Fruit fly (Drosophila melanogaster) whole organism, embryonic: ENCODE data around the gene CG15027.
A peak's percentile ranks its signal among the peaks of the same experiment; 100 is the strongest.

Source experiments
- CG10543 ChIP-seq: fragments of 200-800 bp; sonication (Bioruptor generic); optimal IDR thresholded peaks from 3 replicates; lab custom pipeline; 2017; ENCODE audit warnings: missing biosample characterization, mild to moderate bottlenecking, missing genetic modification characterization, moderate library complexity
- CG11696 ChIP-seq: fragments of 200-800 bp; sonication (Bioruptor generic); IDR thresholded peaks from 2 replicates; pipeline ENCODE4 v1.3.6; 2022; ENCODE audit warnings: missing biosample characterization, missing genetic modification characterization
- CG12236 ChIP-seq: fragments of 200-800 bp; sonication (Bioruptor generic); optimal IDR thresholded peaks from 2 replicates; lab custom pipeline; 2016; ENCODE audit warnings: missing biosample characterization, missing genetic modification characterization
- CG15073 ChIP-seq: fragments of 200-800 bp; sonication (Bioruptor generic); optimal IDR thresholded peaks from 2 replicates; lab custom pipeline; 2016; ENCODE audit warnings: missing biosample characterization, missing genetic modification characterization
- CG15514 ChIP-seq: fragments of 200-800 bp; sonication (Bioruptor generic); optimal IDR thresholded peaks from 3 replicates; lab custom pipeline; 2017; ENCODE audit warnings: missing biosample characterization, missing genetic modification characterization, mild to moderate bottlenecking, moderate library complexity, missing genetic modification reagents
- CG16863 ChIP-seq: fragments of 200-800 bp; sonication (Bioruptor generic); optimal IDR thresholded peaks from 3 replicates; lab custom pipeline; 2016; ENCODE audit warnings: missing biosample characterization, missing genetic modification characterization
- CG17385 ChIP-seq: fragments of 200-800 bp; sonication (Bioruptor generic); optimal IDR thresholded peaks from 3 replicates; lab custom pipeline; 2018; ENCODE audit warnings: missing biosample characterization, mild to moderate bottlenecking, missing genetic modification characterization
- CG18599 ChIP-seq: fragments of 200-800 bp; sonication (Bioruptor generic); optimal IDR thresholded peaks from 3 replicates; lab custom pipeline; 2017; ENCODE audit warnings: missing biosample characterization, missing genetic modification characterization, mild to moderate bottlenecking, moderate library complexity, missing genetic modification reagents
- CG18764 ChIP-seq: fragments of 200-800 bp; sonication (Bioruptor generic); optimal IDR thresholded peaks from 3 replicates; lab custom pipeline; 2016; ENCODE audit warnings: missing biosample characterization, missing genetic modification characterization
- CG2875 ChIP-seq: fragments of 200-800 bp; sonication (Bioruptor generic); optimal IDR thresholded peaks from 2 replicates; lab custom pipeline; 2017; ENCODE audit warnings: missing biosample characterization, mild to moderate bottlenecking, missing genetic modification characterization, missing genetic modification reagents
- CG34376 ChIP-seq: fragments of 200-800 bp; sonication (Bioruptor generic); optimal IDR thresholded peaks from 2 replicates; lab custom pipeline; 2018; ENCODE audit warnings: missing biosample characterization, mild to moderate bottlenecking, missing genetic modification characterization
- CG34422 ChIP-seq: fragments of 200-800 bp; sonication (Bioruptor generic); IDR thresholded peaks from 3 replicates; pipeline ENCODE4 v1.3.6; 2022; ENCODE audit warnings: missing biosample characterization, missing genetic modification characterization
- CG3847 ChIP-seq: fragments of 200-800 bp; sonication (Bioruptor generic); IDR thresholded peaks from 2 replicates; pipeline ENCODE4 v1.3.6; 2022; ENCODE audit warnings: missing biosample characterization, missing genetic modification characterization
- CG6813 ChIP-seq: fragments of 200-800 bp; sonication (Bioruptor generic); optimal IDR thresholded peaks from 2 replicates; lab custom pipeline; 2017; ENCODE audit warnings: missing biosample characterization, missing genetic modification characterization, mild to moderate bottlenecking, moderate library complexity, missing genetic modification reagents
- CHES-1-like ChIP-seq: fragments of 200-800 bp; sonication (Bioruptor generic); optimal IDR thresholded peaks from 2 replicates; lab custom pipeline; 2016; ENCODE audit warnings: missing biosample characterization, missing genetic modification characterization
- Dbx ChIP-seq: fragments of 200-800 bp; sonication (Bioruptor generic); IDR thresholded peaks from 3 replicates; pipeline ENCODE4 v1.3.6; 2022; ENCODE audit warnings: missing biosample characterization, missing genetic modification characterization
- Drgx ChIP-seq: fragments of 200-800 bp; sonication (Bioruptor generic); IDR thresholded peaks from 2 replicates; pipeline ENCODE4 v1.3.6; 2022; ENCODE audit warnings: missing biosample characterization, missing genetic modification characterization
- Fer3 ChIP-seq: fragments of 200-800 bp; sonication (Bioruptor generic); optimal IDR thresholded peaks from 2 replicates; lab custom pipeline; 2018; ENCODE audit warnings: missing biosample characterization, mild to moderate bottlenecking, missing genetic modification characterization, moderate library complexity
- HmgD ChIP-seq: fragments of 200-800 bp; sonication (Bioruptor generic); optimal IDR thresholded peaks from 3 replicates; lab custom pipeline; 2016; ENCODE audit warnings: missing biosample characterization, missing genetic modification characterization
- Hmr ChIP-seq: fragments of 200-800 bp; sonication (Bioruptor generic); optimal IDR thresholded peaks from 3 replicates; lab custom pipeline; 2017; ENCODE audit warnings: mild to moderate bottlenecking, missing biosample characterization, missing genetic modification reagents, missing genetic modification characterization
- Hr78 ChIP-seq, 2 experiments: fragments of 200-800 bp in 1 of 2; fragments of >200 bp in 1 of 2; sonication (Bioruptor generic) in 1 of 2; optimal IDR thresholded peaks; 2 replicates each; lab custom pipeline; 2017 to 2019; ENCODE audit warnings: missing biosample characterization in 2 of 2, missing genetic modification characterization in 2 of 2, mild to moderate bottlenecking in 1 of 2, moderate library complexity in 1 of 2
- Med ChIP-seq: fragments of 200-800 bp; sonication (Bioruptor generic); peaks from one replicate; lab custom pipeline; 2016; ENCODE audit warnings: missing biosample characterization, missing genetic modification characterization, mild to moderate bottlenecking, inconsistent platforms, moderate library complexity
- Rfx ChIP-seq: fragments of 200-800 bp; sonication (Bioruptor generic); IDR thresholded peaks from 2 replicates; pipeline ENCODE4 v1.3.6; 2022; ENCODE audit warnings: missing biosample characterization, missing genetic modification characterization
- Ssrp ChIP-seq: fragments of 200-800 bp; sonication (Bioruptor generic); optimal IDR thresholded peaks from 2 replicates; lab custom pipeline; 2018; ENCODE audit warnings: missing biosample characterization, mild to moderate bottlenecking, missing genetic modification characterization, moderate library complexity
- Tbp ChIP-seq: fragments of >200 bp; optimal IDR thresholded peaks from 2 replicates; lab custom pipeline; 2018; ENCODE audit warnings: missing biosample characterization, missing genetic modification characterization
- al ChIP-seq: fragments of 200-800 bp; sonication (Bioruptor generic); IDR thresholded peaks from 2 replicates; pipeline ENCODE4 v1.3.6; 2022; ENCODE audit warnings: missing biosample characterization, missing genetic modification characterization
- bsh ChIP-seq, 2 experiments: fragments of 200-800 bp; sonication (Bioruptor generic); optimal IDR thresholded peaks; 2 replicates each; lab custom pipeline; 2017 to 2018; ENCODE audit warnings: mild to moderate bottlenecking in 2 of 2, missing biosample characterization in 2 of 2, missing genetic modification characterization in 2 of 2, moderate library complexity in 1 of 2
- cad ChIP-seq: fragments of >200 bp; optimal IDR thresholded peaks from 2 replicates; lab custom pipeline; 2017; ENCODE audit warnings: missing biosample characterization, missing genetic modification characterization
- cg ChIP-seq: fragments of 200-800 bp; sonication (Bioruptor generic); optimal IDR thresholded peaks from 3 replicates; lab custom pipeline; 2019; ENCODE audit warnings: missing biosample characterization, mild to moderate bottlenecking, missing genetic modification characterization, moderate library complexity
- chinmo ChIP-seq: fragments of 200-800 bp; sonication (Bioruptor generic); IDR thresholded peaks from 4 replicates; pipeline ENCODE4 v1.3.6; 2022; ENCODE audit warnings: missing biosample characterization, missing genetic modification characterization; ENCODE audit not compliant: partially characterized antibody
- crol ChIP-seq: fragments of 200-800 bp; sonication (Bioruptor generic); IDR thresholded peaks from 2 replicates; pipeline ENCODE4 v1.3.6; 2022; ENCODE audit warnings: missing biosample characterization, missing genetic modification characterization
- cwo ChIP-seq: fragments of 200-800 bp; sonication (Bioruptor generic); optimal IDR thresholded peaks from 3 replicates; lab custom pipeline; 2017; ENCODE audit warnings: missing biosample characterization, missing genetic modification characterization, mild to moderate bottlenecking, moderate library complexity, missing genetic modification reagents
- exex ChIP-seq: fragments of 200-800 bp; sonication (Bioruptor generic); optimal IDR thresholded peaks from 4 replicates; lab custom pipeline; 2018; ENCODE audit warnings: missing biosample characterization, mild to moderate bottlenecking, missing genetic modification characterization, moderate library complexity
- grau ChIP-seq: fragments of 200-800 bp; optimal IDR thresholded peaks from 3 replicates; lab custom pipeline; 2019; ENCODE audit warnings: missing biosample characterization, mild to moderate bottlenecking, missing genetic modification characterization, moderate library complexity
- grn ChIP-seq: fragments of 200-800 bp; sonication (Bioruptor generic); optimal IDR thresholded peaks from 3 replicates; lab custom pipeline; 2017; ENCODE audit warnings: missing biosample characterization, missing genetic modification characterization
- kah ChIP-seq: fragments of 200-800 bp; sonication (Bioruptor generic); optimal IDR thresholded peaks from 2 replicates; lab custom pipeline; 2018; ENCODE audit warnings: missing biosample characterization, mild to moderate bottlenecking, missing genetic modification characterization
- lbe ChIP-seq: fragments of 200-800 bp; sonication (Bioruptor generic); optimal IDR thresholded peaks from 2 replicates; lab custom pipeline; 2016; ENCODE audit warnings: missing biosample characterization, mild to moderate bottlenecking, missing genetic modification characterization
- mirr ChIP-seq: fragments of 200-800 bp; sonication (Bioruptor generic); optimal IDR thresholded peaks from 3 replicates; lab custom pipeline; 2018; ENCODE audit warnings: missing biosample characterization, mild to moderate bottlenecking, missing genetic modification characterization
- nom ChIP-seq: fragments of 200-800 bp; sonication (Bioruptor generic); optimal IDR thresholded peaks from 2 replicates; lab custom pipeline; 2017; ENCODE audit warnings: missing biosample characterization, missing genetic modification characterization, mild to moderate bottlenecking, moderate library complexity, missing genetic modification reagents
- sens ChIP-seq: fragments of 200-800 bp; sonication (Bioruptor generic); peaks from one replicate; lab custom pipeline; 2016; ENCODE audit warnings: missing biosample characterization, missing genetic modification characterization
- sima ChIP-seq: fragments of 200-800 bp; sonication (Bioruptor generic); optimal IDR thresholded peaks from 2 replicates; lab custom pipeline; 2016; ENCODE audit warnings: missing biosample characterization, missing genetic modification characterization
- sob ChIP-seq: fragments of 200-800 bp; sonication (Bioruptor generic); IDR thresholded peaks from 2 replicates; pipeline ENCODE4 v1.3.6; 2022; ENCODE audit warnings: missing biosample characterization, missing genetic modification characterization
- sug ChIP-seq: fragments of 200-800 bp; optimal IDR thresholded peaks from 2 replicates; lab custom pipeline; 2019; ENCODE audit warnings: missing biosample characterization, mild to moderate bottlenecking, missing genetic modification characterization, moderate library complexity

Gene CG15027

dm6 chrX:15070811-15071479, 14.7 kb downstream of the CG15027 start:
- TF ChIP-seq kah (GFP tag; lab: Kevin White, UChicago) (no peak), grn (peak; percentile 62), crol (GFP tag; lab: Robert Waterston, UW) (peak; percentile 77), Med (GFP tag; lab: Kevin White, UChicago) (peak; percentile 2), Hr78 (GFP tag; optimal IDR thresholded peaks at IDR 0.05; lab: Kevin White, UChicago) (peak in 1 of 2 experiments; percentile 46), Drgx (GFP tag; lab: Robert Waterston, UW) (peak; percentile 42; the same call in 1 of the 2 replicates), CG34422 (GFP tag; lab: Robert Waterston, UW) (0 out of 3 replicates have a peak, but pooled peaks have one; percentile 17), Fer3 (tag; lab: Kevin White, UChicago) (no peak), nom (GFP tag; lab: Kevin White, UChicago) (peak; percentile 88), Dbx (GFP tag; lab: Robert Waterston, UW) (peak; percentile 25; the same call in 1 of the 3 replicates), CG18764 (no peak), CG6813 (GFP tag; lab: Kevin White, UChicago) (no peak), exex (peak; percentile 63), sima (GFP tag; lab: Kevin White, UChicago) (no peak), sens (GFP tag; lab: Kevin White, UChicago) (peak; percentile 64), cad (no peak), CG16863 (GFP tag; lab: Kevin White, UChicago) (no peak), al (GFP tag; lab: Robert Waterston, UW) (peak; percentile 4; the same call in 1 of the 2 replicates), CG15514 (GFP tag; lab: Kevin White, UChicago) (peak; percentile 1), CG17385 (GFP tag; lab: Kevin White, UChicago) (no peak), Hmr (GFP tag; lab: Kevin White, UChicago) (peak; percentile 3), sob (GFP tag; lab: Robert Waterston, UW) (peak; percentile 49; the same call in 1 of the 2 replicates), CG12236 (no peak), CG18599 (GFP tag; lab: Kevin White, UChicago) (peak; percentile 31), sug (tag; lab: Kevin White, UChicago) (peak; percentile 15), lbe (GFP tag; lab: Kevin White, UChicago) (peak; percentile 29), Tbp (GFP tag; lab: Kevin White, UChicago) (no peak), bsh (GFP tag; optimal IDR thresholded peaks at IDR 0.05; lab: Kevin White, UChicago) (peak in 1 of 2 experiments; percentile 0), cg (GFP tag; lab: Kevin White, UChicago) (no peak), Rfx (GFP tag; lab: Robert Waterston, UW) (peak; percentile 28; the same call in 1 of the 2 replicates), mirr (GFP tag; lab: Kevin White, UChicago) (peak; percentile 43), CG10543 (GFP tag; lab: Kevin White, UChicago) (peak; percentile 18), chinmo (peak; percentile 82; the same call in 1 of the 4 replicates), cwo (peak; percentile 45), CG34376 (GFP tag; lab: Kevin White, UChicago) (peak; percentile 31), grau (peak; percentile 12), CG11696 (peak; percentile 34; the same call in 1 of the 2 replicates), CG3847 (GFP tag; lab: Robert Waterston, UW) (no peak), CG2875 (GFP tag; lab: Kevin White, UChicago) (no peak), HmgD (GFP tag; lab: Kevin White, UChicago) (no peak), CG15073 (peak; percentile 58), CHES-1-like (GFP tag; lab: Kevin White, UChicago) (no peak), Ssrp (tag; lab: Kevin White, UChicago) (no peak)
